Fruit fly (Drosophila melanogaster) whole organism, adult: Measurements from ENCODE around the gene upSET.

ENCODE experiments used
- CG11617 ChIP-seq: fragments of 200-800 bp; sonication (Bioruptor generic); optimal IDR thresholded peaks from 2 replicates; lab custom pipeline; 2017; ENCODE audit warnings: mild to moderate bottlenecking, missing biosample characterization, missing genetic modification reagents, missing genetic modification characterization
- CG12768 ChIP-seq: fragments of 200-800 bp; sonication (Bioruptor generic); optimal IDR thresholded peaks from 2 replicates; lab custom pipeline; 2017; ENCODE audit warnings: missing biosample characterization, missing genetic modification characterization, mild to moderate bottlenecking, moderate library complexity, missing genetic modification reagents
- CG14711 ChIP-seq: fragments of 200-800 bp; sonication (Bioruptor generic); optimal IDR thresholded peaks from 2 replicates; lab custom pipeline; 2018; ENCODE audit warnings: missing biosample characterization, mild to moderate bottlenecking, missing genetic modification characterization, moderate library complexity
- CG1620 ChIP-seq: fragments of 200-800 bp; sonication (Bioruptor generic); optimal IDR thresholded peaks from 2 replicates; lab custom pipeline; 2016; ENCODE audit warnings: missing biosample characterization, missing genetic modification characterization
- CG33017 ChIP-seq: fragments of 200-800 bp; sonication (Bioruptor generic); optimal IDR thresholded peaks from 2 replicates; lab custom pipeline; 2018; ENCODE audit warnings: missing biosample characterization, mild to moderate bottlenecking, missing genetic modification characterization, moderate library complexity
- CG5204 ChIP-seq: fragments of 200-800 bp; sonication (Bioruptor generic); optimal IDR thresholded peaks from 2 replicates; lab custom pipeline; 2016; ENCODE audit warnings: missing biosample characterization, missing genetic modification characterization
- CG7045 ChIP-seq: fragments of 200-800 bp; sonication (Bioruptor generic); optimal IDR thresholded peaks from 2 replicates; lab custom pipeline; 2017; ENCODE audit warnings: missing biosample characterization, mild to moderate bottlenecking, missing genetic modification characterization
- CG7101 ChIP-seq: fragments of 200-800 bp; sonication (Bioruptor generic); optimal IDR thresholded peaks from 2 replicates; lab custom pipeline; 2018; ENCODE audit warnings: missing biosample characterization, mild to moderate bottlenecking, missing genetic modification characterization, moderate library complexity
- Clk ChIP-seq: fragments of 200-800 bp; sonication (Bioruptor generic); optimal IDR thresholded peaks from 2 replicates; lab custom pipeline; 2017; ENCODE audit warnings: missing biosample characterization, missing genetic modification characterization
- Crg-1 ChIP-seq: fragments of 200-800 bp; sonication (Bioruptor generic); optimal IDR thresholded peaks from 2 replicates; lab custom pipeline; 2016; ENCODE audit warnings: missing biosample characterization, missing genetic modification characterization
- Hr96 ChIP-seq: fragments of 200-800 bp; sonication (Bioruptor generic); optimal IDR thresholded peaks from 2 replicates; lab custom pipeline; 2016; ENCODE audit warnings: missing biosample characterization, missing genetic modification characterization
- Mnt ChIP-seq: fragments of 200-800 bp; sonication (Bioruptor generic); optimal IDR thresholded peaks from 2 replicates; lab custom pipeline; 2016; ENCODE audit warnings: missing biosample characterization, mild to moderate bottlenecking, missing genetic modification characterization
- bab1 ChIP-seq: fragments of 200-800 bp; sonication (Bioruptor generic); optimal IDR thresholded peaks from 3 replicates; lab custom pipeline; 2019; ENCODE audit warnings: missing biosample characterization, mild to moderate bottlenecking, missing genetic modification characterization, moderate library complexity
- cic ChIP-seq: fragments of 200-800 bp; sonication (Bioruptor generic); optimal IDR thresholded peaks from 2 replicates; lab custom pipeline; 2017; ENCODE audit warnings: missing biosample characterization, mild to moderate bottlenecking, missing genetic modification characterization, moderate library complexity
- cnc ChIP-seq, 2 experiments: fragments of >200 bp; optimal IDR thresholded peaks; 2 replicates each; lab custom pipeline; 2017
- kay ChIP-seq: fragments of 200-800 bp; sonication (Bioruptor generic); peaks from one replicate; lab custom pipeline; 2016; ENCODE audit warnings: missing biosample characterization, missing genetic modification characterization, borderline replicate concordance
- ovo ChIP-seq: fragments of 200-800 bp; sonication (Bioruptor generic); optimal IDR thresholded peaks from 2 replicates; lab custom pipeline; 2016; ENCODE audit warnings: missing biosample characterization, missing genetic modification characterization
- pad ChIP-seq: fragments of 200-800 bp; sonication (Bioruptor generic); optimal IDR thresholded peaks from 3 replicates; lab custom pipeline; 2017; ENCODE audit warnings: missing biosample characterization, missing genetic modification characterization, mild to moderate bottlenecking, moderate library complexity, missing genetic modification reagents
- tj ChIP-seq: fragments of 200-800 bp; sonication (Bioruptor generic); optimal IDR thresholded peaks from 3 replicates; lab custom pipeline; 2017; ENCODE audit warnings: missing biosample characterization, mild to moderate bottlenecking, missing genetic modification characterization, moderate library complexity
- toe ChIP-seq: fragments of 200-800 bp; sonication (Bioruptor generic); optimal IDR thresholded peaks from 2 replicates; lab custom pipeline; 2016; ENCODE audit warnings: missing biosample characterization, missing genetic modification characterization

upSET gene

DNA sequence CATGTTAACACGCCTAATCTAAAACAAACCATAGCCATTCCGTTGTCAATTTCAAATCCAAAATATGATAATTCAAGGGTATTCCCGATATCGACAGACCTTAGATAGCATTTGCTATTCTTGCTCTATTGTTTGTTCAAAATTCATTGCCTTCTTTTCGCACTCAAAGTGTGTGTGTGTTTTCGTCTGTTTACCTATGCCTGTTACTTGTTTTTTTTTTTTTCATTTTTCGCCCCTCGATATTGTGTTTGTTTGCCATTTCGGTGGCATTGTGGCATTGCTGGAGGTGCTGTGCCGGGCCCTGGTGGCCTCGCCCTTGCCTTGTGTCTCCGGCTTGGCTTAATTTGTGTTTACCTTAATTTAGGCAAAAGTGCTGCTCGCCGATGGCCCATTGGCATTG lies 54.9 kb downstream of the upSET start:
- TF ChIP-seq ovo (GFP tag; lab: Kevin White, UChicago), result no peak
- TF ChIP-seq CG33017 (tag; lab: Kevin White, UChicago), result no peak
- TF ChIP-seq CG5204 (GFP tag; lab: Kevin White, UChicago), result no peak
- no peak for TF ChIP-seq CG7045 (GFP tag; lab: Kevin White, UChicago)
- TF ChIP-seq CG14711, result no peak
- no peak for TF ChIP-seq Clk
- TF ChIP-seq Hr96 (GFP tag; lab: Kevin White, UChicago), result no peak
- TF ChIP-seq tj (GFP tag; lab: Kevin White, UChicago), result no peak
- TF ChIP-seq toe (GFP tag; lab: Kevin White, UChicago), result no peak
- no peak for TF ChIP-seq cic
- no peak for TF ChIP-seq CG7101 (tag; lab: Kevin White, UChicago)
- TF ChIP-seq Crg-1, result no peak

DNA sequence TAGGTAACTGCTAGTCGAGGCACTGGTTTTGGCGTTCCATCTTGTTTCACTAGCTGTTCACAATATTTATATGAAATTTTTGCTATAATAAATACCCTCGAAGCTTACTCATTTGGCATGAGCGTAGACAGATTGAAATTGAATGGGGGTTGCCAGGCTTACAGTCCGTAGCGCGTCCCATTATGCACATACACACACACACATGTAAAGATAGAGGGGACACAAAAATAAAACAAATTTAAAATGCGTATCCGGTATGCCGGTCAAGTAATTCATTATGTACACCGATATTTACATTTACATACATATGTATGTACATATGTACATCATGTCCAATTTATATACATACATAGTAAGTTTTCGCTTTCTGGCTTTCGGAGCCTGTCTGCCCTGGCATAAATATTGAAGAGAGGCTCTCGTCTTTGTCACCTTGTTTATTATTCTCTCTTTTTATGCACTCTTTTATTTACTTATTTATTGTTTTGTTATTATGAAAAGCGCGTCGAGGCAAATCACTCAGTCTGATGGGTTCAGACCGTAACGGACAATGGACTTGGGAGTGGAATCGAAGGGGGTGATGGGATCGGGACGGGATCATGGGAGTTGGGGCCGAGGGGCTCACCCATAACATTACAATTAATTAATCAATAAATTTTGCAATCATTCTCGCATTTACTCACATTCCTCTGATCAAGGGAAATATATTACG lies 57.5 kb downstream of the upSET start:
- no peak for TF ChIP-seq CG11617 (GFP tag; lab: Kevin White, UChicago)
- TF ChIP-seq bab1, result no peak
- TF ChIP-seq CG7101 (tag; lab: Kevin White, UChicago), result no peak
- no peak for TF ChIP-seq kay (GFP tag; lab: Kevin White, UChicago)
- peak; percentile 6 for TF ChIP-seq CG14711

DNA sequence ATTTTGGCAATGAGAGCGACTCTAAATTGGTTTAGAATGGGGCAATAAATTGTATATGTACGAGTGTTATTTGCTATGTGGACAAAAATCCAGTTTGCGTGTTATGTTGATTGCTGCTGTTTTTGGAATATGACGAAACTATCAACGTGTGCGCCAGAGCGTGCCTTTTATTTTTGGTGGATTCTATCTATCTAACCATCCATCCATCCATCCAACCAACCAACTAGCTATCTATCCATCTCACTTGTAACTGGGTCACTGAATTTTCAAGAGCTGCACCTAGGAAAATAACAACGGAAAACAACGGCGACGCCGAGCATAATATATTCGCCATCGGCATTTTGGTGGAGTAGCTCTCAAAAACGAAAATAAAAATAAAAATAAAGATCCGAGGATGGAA lies 60.8 kb downstream of the upSET start:
- no peak for TF ChIP-seq CG5204 (GFP tag; lab: Kevin White, UChicago)
- no peak for TF ChIP-seq CG11617 (GFP tag; lab: Kevin White, UChicago)
- TF ChIP-seq Mnt (GFP tag; lab: Kevin White, UChicago), result no peak
- TF ChIP-seq cnc (optimal IDR thresholded peaks at IDR 0.05; lab: Kevin White, UChicago), result no peak
- no peak for TF ChIP-seq CG7045 (GFP tag; lab: Kevin White, UChicago)
- TF ChIP-seq Hr96 (GFP tag; lab: Kevin White, UChicago), result no peak
- no peak for TF ChIP-seq Clk
- TF ChIP-seq CG1620 (GFP tag; lab: Kevin White, UChicago), result no peak
- no peak for TF ChIP-seq CG12768 (GFP tag; lab: Kevin White, UChicago)
- no peak for TF ChIP-seq pad (GFP tag; lab: Kevin White, UChicago)

DNA sequence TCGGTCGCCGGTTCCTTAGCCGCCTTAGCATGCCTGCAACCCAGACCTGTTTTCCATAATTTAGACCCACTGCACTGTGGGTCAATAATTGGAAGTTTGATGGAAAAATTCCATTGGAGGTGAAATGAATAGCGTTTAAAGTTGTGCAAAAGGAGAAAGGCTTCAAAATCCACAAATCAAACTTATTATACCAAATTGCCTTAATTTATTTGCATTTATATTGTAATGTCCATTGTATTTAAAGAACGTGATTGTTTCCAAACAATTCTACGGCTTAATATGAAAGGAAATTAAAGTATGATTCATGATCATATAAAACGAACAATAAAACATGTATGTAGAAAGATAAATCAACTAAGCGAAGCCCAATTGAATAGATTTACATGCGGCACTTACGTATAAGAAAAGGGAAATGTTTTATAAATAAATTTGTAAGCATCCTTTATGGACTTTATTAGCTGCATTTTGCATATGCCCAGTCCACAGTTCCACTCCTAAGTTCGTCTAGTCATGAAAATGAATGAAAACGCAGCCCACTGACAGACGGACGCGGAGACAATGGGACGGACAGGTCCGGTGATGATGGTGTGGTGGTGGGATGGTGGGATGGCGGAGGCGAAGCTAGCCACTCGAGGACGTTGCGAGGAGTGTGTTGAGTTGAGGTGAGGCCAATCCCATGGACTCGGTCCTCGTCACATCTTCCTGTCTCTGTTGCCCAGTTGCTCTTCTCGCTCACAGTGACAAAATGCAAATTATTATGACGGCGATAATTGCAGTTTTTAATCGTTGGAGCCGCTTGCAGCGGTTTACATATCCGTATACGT lies 61.5 kb downstream of the upSET start:
- TF ChIP-seq CG12768 (GFP tag; lab: Kevin White, UChicago) (no peak), Crg-1 (no peak), CG11617 (GFP tag; lab: Kevin White, UChicago) (no peak), CG5204 (GFP tag; lab: Kevin White, UChicago) (no peak), toe (GFP tag; lab: Kevin White, UChicago) (no peak), Clk (no peak), cnc (optimal IDR thresholded peaks at IDR 0.05; lab: Kevin White, UChicago) (no peak), Mnt (GFP tag; lab: Kevin White, UChicago) (no peak), ovo (GFP tag; lab: Kevin White, UChicago) (no peak)

DNA sequence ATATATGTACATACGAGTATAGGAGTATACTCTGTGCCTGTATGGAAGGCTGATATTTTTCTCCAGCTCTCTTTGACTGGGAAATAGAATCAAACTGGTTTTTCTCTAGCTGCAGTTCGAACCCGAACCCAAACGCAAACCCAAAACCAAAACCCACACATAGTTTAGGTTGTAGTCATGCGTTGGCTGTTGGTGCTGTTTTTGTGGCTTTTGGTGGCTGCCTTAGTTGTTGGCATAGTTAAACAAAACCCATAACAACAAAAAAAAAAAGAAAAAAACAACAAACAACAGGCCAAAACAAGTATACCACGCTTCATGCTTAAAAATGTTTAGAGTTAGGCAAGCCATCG lies 62.1 kb downstream of the upSET start:
- TF ChIP-seq pad (GFP tag; lab: Kevin White, UChicago), result no peak
- no peak for TF ChIP-seq CG14711
- TF ChIP-seq CG1620 (GFP tag; lab: Kevin White, UChicago), result no peak
- no peak for TF ChIP-seq Clk
- TF ChIP-seq tj (GFP tag; lab: Kevin White, UChicago), result no peak
- TF ChIP-seq Mnt (GFP tag; lab: Kevin White, UChicago), result no peak
- TF ChIP-seq cic, result no peak
- TF ChIP-seq CG33017 (tag; lab: Kevin White, UChicago), result no peak
- no peak for TF ChIP-seq toe (GFP tag; lab: Kevin White, UChicago)
- no peak for TF ChIP-seq CG11617 (GFP tag; lab: Kevin White, UChicago)
- TF ChIP-seq cnc (optimal IDR thresholded peaks at IDR 0.05; lab: Kevin White, UChicago), result no peak
- no peak for TF ChIP-seq Hr96 (GFP tag; lab: Kevin White, UChicago)
- no peak for TF ChIP-seq CG5204 (GFP tag; lab: Kevin White, UChicago)
- no peak for TF ChIP-seq ovo (GFP tag; lab: Kevin White, UChicago)
- no peak for TF ChIP-seq kay (GFP tag; lab: Kevin White, UChicago)
- TF ChIP-seq Crg-1, result no peak
- no peak for TF ChIP-seq CG7101 (tag; lab: Kevin White, UChicago)
